Worm (Caenorhabditis elegans) whole organism, early embryonic: ENCODE measurements around the gene frpr-19.

Experiments
- ama-1 ChIP-seq: fragments of 150-350 bp; optimal IDR thresholded peaks from 2 replicates; lab custom pipeline; 2014
- ceh-13 ChIP-seq: fragments of 200-800 bp; sonication (Bioruptor generic); optimal IDR thresholded peaks from 2 replicates; lab custom pipeline; 2018; ENCODE audit warnings: mild to moderate bottlenecking, missing genetic modification characterization, missing compliant biosample characterization
- flt-1 ChIP-seq: fragments of 200-800 bp; sonication (Bioruptor generic); IDR thresholded peaks from 2 replicates; pipeline ENCODE4 v1.3.6; 2022; ENCODE audit warnings: missing genetic modification characterization, missing compliant biosample characterization
- hmbx-1 ChIP-seq: sonication (generic microtip); optimal IDR thresholded peaks from 2 replicates; lab custom pipeline; 2016; ENCODE audit warnings: mild to moderate bottlenecking, missing genetic modification characterization, missing compliant biosample characterization
- hmg-4 ChIP-seq: fragments of 200-800 bp; sonication (Bioruptor generic); optimal IDR thresholded peaks from 2 replicates; lab custom pipeline; 2018; ENCODE audit warnings: mild to moderate bottlenecking, missing genetic modification characterization, missing compliant biosample characterization
- scrt-1 ChIP-seq: fragments of 200-800 bp; sonication (Bioruptor generic); IDR thresholded peaks from 2 replicates; pipeline ENCODE4 v1.3.6; 2022; ENCODE audit warnings: missing genetic modification characterization, missing compliant biosample characterization
- sea-1 ChIP-seq: fragments of 200-800 bp; sonication (Bioruptor generic); conservative IDR thresholded peaks from 2 replicates; pipeline ENCODE4 v1.3.6; 2022; ENCODE audit warnings: missing genetic modification characterization, missing compliant biosample characterization

- TF ChIP-seq ama-1 (lab: Kevin White, UChicago) (no peak), sea-1 (GFP tag; lab: Robert Waterston, UW) (no peak), hmg-4 (no peak), ceh-13 (GFP tag; lab: Kevin White, UChicago) (no peak), hmbx-1 (tag; lab: Kevin White, UChicago) (no peak), flt-1 (GFP tag; lab: Robert Waterston, UW) (no peak), scrt-1 (GFP tag; lab: Robert Waterston, UW) (no peak)
Measured at ce11 chrIV:1804613-1805012, 23.2 kb upstream of the frpr-19 start.
